Worm (Caenorhabditis elegans): ENCODE results near the gene cdh-10.

- TF ChIP-seq pqm-1 (tag; optimal IDR thresholded peaks at IDR 0.05) (no peak), lin-11 (tag; optimal IDR thresholded peaks at IDR 0.05) (no peak), rnt-1 (tag; optimal IDR thresholded peaks at IDR 0.05) (no peak), sox-4 (tag; optimal IDR thresholded peaks at IDR 0.05) (no peak), hlh-6 (tag; optimal IDR thresholded peaks at IDR 0.05) (no peak), ttx-3 (tag; optimal IDR thresholded peaks at IDR 0.05) (no peak), pag-3 (tag; optimal IDR thresholded peaks at IDR 0.05; ENCODE audit: borderline replicate concordance) (no peak), nhr-11 (tag; optimal IDR thresholded peaks at IDR 0.05) (no peak), ceh-24 (tag; optimal IDR thresholded peaks at IDR 0.05) (no peak), ceh-30 (tag; optimal IDR thresholded peaks at IDR 0.05) (no peak), ceh-9 (tag; optimal IDR thresholded peaks at IDR 0.05) (no peak)
Observed at ce11 chrIV:2481955-2482354, 18.8 kb upstream of the cdh-10 start, which contains the start of gene Y69A2AL.2.

Measured in whole organism, late embryonic.